Worm (Caenorhabditis elegans): ENCODE measurements around the gene har-1.
A peak's percentile ranks its signal among the peaks of the same experiment; 100 is the strongest.

har-1 gene

DNA sequence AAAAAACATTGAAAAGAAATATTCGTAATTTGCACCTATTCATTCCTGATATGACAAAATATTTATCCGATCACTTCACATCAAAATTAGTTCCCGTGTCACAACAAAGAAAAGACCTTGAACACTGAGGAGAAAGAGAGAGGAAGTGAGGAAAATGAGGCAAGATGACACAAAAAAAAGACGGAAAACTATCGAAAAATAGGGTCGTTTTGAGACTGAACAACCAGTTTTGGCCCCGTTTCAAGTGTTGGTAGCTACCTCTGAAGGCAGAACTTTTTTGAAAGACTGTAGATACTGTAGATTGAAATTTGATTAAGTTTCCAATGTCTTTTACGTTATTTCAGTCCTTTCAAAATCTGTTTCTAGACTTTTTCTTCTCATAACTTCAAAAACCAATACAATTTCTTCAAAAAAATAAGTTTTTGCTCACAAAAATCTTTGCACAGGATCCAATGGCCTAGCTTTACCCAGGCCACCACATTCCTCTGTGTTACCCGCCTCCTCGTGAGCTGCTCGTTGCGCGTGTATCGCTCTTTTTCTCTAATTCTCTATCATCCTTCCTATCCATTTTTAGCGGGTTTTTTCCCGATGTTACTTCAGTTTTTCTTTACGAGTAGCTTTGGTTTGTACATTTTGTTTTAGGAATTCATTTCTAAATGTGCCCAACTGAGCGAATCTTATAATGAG lies 44.6 kb downstream of the har-1 start (continued):
- TF ChIP-seq C04F5.9 (tag; optimal IDR thresholded peaks at IDR 0.05) (no peak), irx-1 (tag; optimal IDR thresholded peaks at IDR 0.05) (peak; percentile 71), snu-23 (GFP tag; optimal IDR thresholded peaks at IDR 0.05) (peak; percentile 60), nhr-77 (tag; optimal IDR thresholded peaks at IDR 0.05) (peak; percentile 2), aha-1 (tag; optimal IDR thresholded peaks at IDR 0.05) (no peak), sup-37 (GFP tag; optimal IDR thresholded peaks at IDR 0.05) (no peak), sptf-1 (tag; optimal IDR thresholded peaks at IDR 0.05) (no peak), lsy-2 (tag; optimal IDR thresholded peaks at IDR 0.05) (peak; percentile 68 to 78), ama-1 (optimal IDR thresholded peaks at IDR 0.05) (no peak), zag-1 (tag; optimal IDR thresholded peaks at IDR 0.05) (no peak), snpc-4 (tag; optimal IDR thresholded peaks at IDR 0.05) (peak; percentile 51), lin-15B (tag; optimal IDR thresholded peaks at IDR 0.05) (peak; percentile 59), efl-3 (GFP tag; optimal IDR thresholded peaks at IDR 0.05) (no peak), nhr-12 (tag; optimal IDR thresholded peaks at IDR 0.05) (no peak), fkh-10 (GFP tag; optimal IDR thresholded peaks at IDR 0.05) (peak; percentile 42), C34B4.2 (tag; optimal IDR thresholded peaks at IDR 0.05) (no peak), zip-4 (GFP tag; optimal IDR thresholded peaks at IDR 0.05) (peak; percentile 15), unc-130 (tag; optimal IDR thresholded peaks at IDR 0.05) (no peak), nhr-19 (GFP tag; conservative IDR thresholded peaks at IDR 0.05) (peak; percentile 56), ztf-4 (tag; optimal IDR thresholded peaks at IDR 0.05) (no peak), nhr-47 (tag; optimal IDR thresholded peaks at IDR 0.05) (peak; percentile 66), ces-1 (GFP tag; optimal IDR thresholded peaks at IDR 0.05) (no peak), hlh-17 (GFP tag; optimal IDR thresholded peaks at IDR 0.05; ENCODE audit: borderline replicate concordance) (no peak), nhr-20 (tag; optimal IDR thresholded peaks at IDR 0.05) (peak; percentile 50), unc-86 (tag; optimal IDR thresholded peaks at IDR 0.05) (peak; percentile 73), fos-1 (tag; optimal IDR thresholded peaks at IDR 0.05) (peak; percentile 3), nhr-76 (tag; optimal IDR thresholded peaks at IDR 0.05) (no peak), ztf-11 (tag; optimal IDR thresholded peaks at IDR 0.05) (peak in 1 of 2 experiments; percentile 58), mef-2 (tag; optimal IDR thresholded peaks at IDR 0.05) (no peak), tbx-2 (tag; optimal IDR thresholded peaks at IDR 0.05) (peak; percentile 65), ceh-88 (GFP tag; IDR thresholded peaks at IDR 0.05) (peak; percentile 38; the same call in 1 of the 2 replicates), unc-98 (GFP tag; IDR thresholded peaks at IDR 0.05) (0 out of 2 replicates have a peak, but pooled peaks have one; percentile 49), swsn-7 (tag; optimal IDR thresholded peaks at IDR 0.05) (peak; percentile 55), elt-3 (tag; optimal IDR thresholded peaks at IDR 0.05) (no peak), nhr-71 (tag; optimal IDR thresholded peaks at IDR 0.05) (peak; percentile 84), mab-9 (GFP tag; IDR thresholded peaks at IDR 0.05) (no peak), pqm-1 (tag; optimal IDR thresholded peaks at IDR 0.05) (no peak), dpl-1 (GFP tag; optimal IDR thresholded peaks at IDR 0.05) (peak; percentile 47 to 71 (median 47)), nhr-237 (tag; optimal IDR thresholded peaks at IDR 0.05) (no peak), ceh-82 (tag; optimal IDR thresholded peaks at IDR 0.05) (peak; percentile 18 to 85 (median 30)), egl-27 (tag; optimal IDR thresholded peaks at IDR 0.05) (no peak), rnt-1 (tag; optimal IDR thresholded peaks at IDR 0.05) (peak; percentile 92), grh-1 (GFP tag; IDR thresholded peaks at IDR 0.05) (no peak), lir-3 (tag; optimal IDR thresholded peaks at IDR 0.05; ENCODE audit: poor library complexity) (peak; percentile 88), elt-2 (tag; optimal IDR thresholded peaks at IDR 0.05) (no peak), nhr-28 (tag; optimal IDR thresholded peaks at IDR 0.05) (no peak), unc-62 (GFP tag; optimal IDR thresholded peaks at IDR 0.05) (no peak)
